Fruit fly (Drosophila melanogaster): ENCODE data around the gene CG7546.

DNA sequence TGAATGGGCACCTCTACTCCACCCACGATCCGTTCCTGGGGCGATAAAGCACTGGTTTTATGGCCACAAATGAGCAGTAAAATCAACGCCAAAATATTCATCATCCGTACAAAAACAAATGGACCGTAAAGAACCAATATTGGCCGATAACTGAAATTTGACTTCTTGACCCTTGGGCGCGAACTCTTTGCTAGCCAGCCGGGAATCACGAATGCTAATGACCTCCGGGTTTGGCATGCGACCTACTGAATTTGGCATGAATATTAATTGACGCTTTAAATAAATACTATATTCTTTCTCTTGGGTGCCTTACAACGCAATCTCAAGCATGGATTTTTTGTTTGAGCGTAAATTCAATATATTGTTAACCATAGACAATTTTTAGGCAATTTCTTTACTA lies 28.9 kb downstream of the CG7546 start, which contains the start of gene CG16998:
- TF ChIP-seq CG12768 (GFP tag; optimal IDR thresholded peaks at IDR 0.05): no peak
- TF ChIP-seq tj (GFP tag; optimal IDR thresholded peaks at IDR 0.05): no peak
- no peak for TF ChIP-seq kay (GFP tag; ENCODE audit: borderline replicate concordance)
- no peak for TF ChIP-seq CG14711 (tag; optimal IDR thresholded peaks at IDR 0.05)
- no peak for TF ChIP-seq Clk (GFP tag; optimal IDR thresholded peaks at IDR 0.05)

All from whole organism, adult.